Worm (Caenorhabditis elegans) whole organism, young adult: ENCODE data around the gene exl-1.
A peak's percentile ranks its signal among the peaks of the same experiment; 100 is the strongest.

Source experiments
- B0035.1 ChIP-seq: sonication (generic microtip); optimal IDR thresholded peaks from 2 replicates; lab custom pipeline; 2016; ENCODE audit warnings: missing genetic modification characterization, mild to moderate bottlenecking, missing compliant biosample characterization, missing genotype, missing genetic modification reagents
- B0261.1 ChIP-seq: sonication (generic microtip); optimal IDR thresholded peaks from 2 replicates; lab custom pipeline; 2016; ENCODE audit warnings: mild to moderate bottlenecking, missing genetic modification characterization, moderate library complexity, missing compliant biosample characterization
- B0336.3 ChIP-seq: fragments of 200-800 bp; sonication (Bioruptor generic); IDR thresholded peaks from 2 replicates; pipeline ENCODE4 v1.3.6; 2022; ENCODE audit warnings: missing genetic modification characterization, missing compliant biosample characterization
- D2030.7 ChIP-seq: fragments of 200-800 bp; sonication (Bioruptor generic); IDR thresholded peaks from 2 replicates; pipeline ENCODE4 v1.3.6; 2022; ENCODE audit warnings: missing genetic modification reagents, missing genetic modification characterization, missing compliant biosample characterization
- F33H1.4 ChIP-seq: fragments of 200-800 bp; sonication (Bioruptor generic); IDR thresholded peaks from 2 replicates; pipeline ENCODE4 v1.3.6; 2022; ENCODE audit warnings: missing genetic modification reagents, missing genetic modification characterization, missing compliant biosample characterization
- F37B4.10 ChIP-seq: fragments of 200-800 bp; sonication (Bioruptor generic); IDR thresholded peaks from 2 replicates; pipeline ENCODE4 v1.3.6; 2022; ENCODE audit warnings: missing genetic modification characterization, missing compliant biosample characterization
- F39B2.1 ChIP-seq: fragments of 200-800 bp; sonication (Bioruptor generic); IDR thresholded peaks from 2 replicates; pipeline ENCODE4 v1.3.6; 2022; ENCODE audit warnings: missing genetic modification reagents, missing genetic modification characterization, missing compliant biosample characterization
- F57A8.1 ChIP-seq: fragments of 200-800 bp; sonication (Bioruptor generic); optimal IDR thresholded peaks from 2 replicates; lab custom pipeline; 2018; ENCODE audit warnings: mild to moderate bottlenecking, missing genetic modification characterization, moderate library complexity, missing compliant biosample characterization
- Y53F4B.3 ChIP-seq: fragments of 200-800 bp; sonication (Bioruptor generic); IDR thresholded peaks from 2 replicates; pipeline ENCODE4 v1.3.6; 2022; ENCODE audit warnings: missing genetic modification reagents, missing genetic modification characterization, missing compliant biosample characterization
- Y53G8AR.9 ChIP-seq: fragments of 200-800 bp; sonication (Bioruptor generic); conservative IDR thresholded peaks from 2 replicates; pipeline ENCODE4 v1.3.6; 2022; ENCODE audit warnings: missing genetic modification reagents, missing genetic modification characterization, missing compliant biosample characterization
- Y79H2A.3 ChIP-seq: fragments of 200-800 bp; sonication (Bioruptor generic); conservative IDR thresholded peaks from 2 replicates; pipeline ENCODE4 v1.3.6; 2022; ENCODE audit warnings: missing genetic modification reagents, missing genetic modification characterization, missing compliant biosample characterization
- ZK185.1 ChIP-seq: sonication (generic microtip); optimal IDR thresholded peaks from 2 replicates; lab custom pipeline; 2016; ENCODE audit warnings: mild to moderate bottlenecking, missing genetic modification characterization, missing compliant biosample characterization; ENCODE audit not compliant: poor library complexity, severe bottlenecking
- ama-1 ChIP-seq, 3 experiments: fragments of 150-350 bp in 1 of 3; sonication (generic microtip) in 2 of 3; optimal IDR thresholded peaks; 2 replicates each; lab custom pipeline; 2014 to 2018; ENCODE audit warnings: missing biosample characterization in 2 of 3, missing genetic modification characterization in 2 of 3, missing genetic modification reagents in 2 of 3
- aptf-2 ChIP-seq: fragments of 200-800 bp; sonication (Bioruptor generic); conservative IDR thresholded peaks from 2 replicates; pipeline ENCODE4 v1.3.6; 2022; ENCODE audit warnings: missing genetic modification reagents, missing genetic modification characterization, missing compliant biosample characterization
- aptf-3 ChIP-seq: fragments of 200-800 bp; sonication (Bioruptor generic); IDR thresholded peaks from 2 replicates; pipeline ENCODE4 v1.3.6; 2022; ENCODE audit warnings: missing genetic modification characterization, missing compliant biosample characterization
- atf-7 ChIP-seq: sonication (generic microtip); optimal IDR thresholded peaks from 2 replicates; lab custom pipeline; 2017; ENCODE audit warnings: mild to moderate bottlenecking, missing genetic modification characterization, missing compliant biosample characterization
- attf-5 ChIP-seq: fragments of 200-800 bp; sonication (Bioruptor generic); optimal IDR thresholded peaks from 2 replicates; lab custom pipeline; 2018; ENCODE audit warnings: mild to moderate bottlenecking, missing genetic modification characterization, missing compliant biosample characterization
- attf-6 ChIP-seq: fragments of 200-800 bp; sonication (Bioruptor generic); IDR thresholded peaks from 2 replicates; pipeline ENCODE4 v1.3.6; 2022; ENCODE audit warnings: missing genetic modification reagents, missing genetic modification characterization, missing compliant biosample characterization
- bed-1 ChIP-seq: fragments of 200-800 bp; sonication (Bioruptor generic); IDR thresholded peaks from 2 replicates; pipeline ENCODE4 v1.3.6; 2022; ENCODE audit warnings: missing genetic modification reagents, missing genetic modification characterization, missing compliant biosample characterization
- bed-2 ChIP-seq: fragments of 200-800 bp; sonication (Bioruptor generic); IDR thresholded peaks from 2 replicates; pipeline ENCODE4 v1.3.6; 2022; ENCODE audit warnings: missing genetic modification reagents, missing genetic modification characterization, missing compliant biosample characterization
- die-1 ChIP-seq: sonication (generic microtip); optimal IDR thresholded peaks from 2 replicates; lab custom pipeline; 2016; ENCODE audit warnings: missing genotype, mild to moderate bottlenecking, missing genetic modification characterization, missing compliant biosample characterization
- dox-1 ChIP-seq: fragments of 200-800 bp; sonication (Bioruptor generic); IDR thresholded peaks from 2 replicates; pipeline ENCODE4 v1.3.6; 2022; ENCODE audit warnings: missing genetic modification reagents, missing genetic modification characterization, missing compliant biosample characterization
- dpl-1 ChIP-seq: fragments of 150-350 bp; optimal IDR thresholded peaks from 2 replicates; lab custom pipeline; 2014; ENCODE audit warnings: missing biosample characterization, missing genetic modification reagents, missing genetic modification characterization
- egl-44 ChIP-seq: fragments of 200-800 bp; sonication (Bioruptor generic); IDR thresholded peaks from 2 replicates; pipeline ENCODE4 v1.3.6; 2022; ENCODE audit warnings: missing genetic modification reagents, missing genetic modification characterization, missing compliant biosample characterization
- ets-4 ChIP-seq: fragments of 200-800 bp; sonication (Bioruptor generic); optimal IDR thresholded peaks from 2 replicates; lab custom pipeline; 2018; ENCODE audit warnings: mild to moderate bottlenecking, missing genetic modification characterization, missing compliant biosample characterization
- gei-17 ChIP-seq: fragments of 200-800 bp; sonication (Bioruptor generic); optimal IDR thresholded peaks from 2 replicates; lab custom pipeline; 2018; ENCODE audit warnings: mild to moderate bottlenecking, missing genetic modification characterization, missing compliant biosample characterization
- hlh-12 ChIP-seq: sonication (generic microtip); optimal IDR thresholded peaks from 2 replicates; lab custom pipeline; 2016; ENCODE audit warnings: missing genetic modification characterization, missing compliant biosample characterization
- lag-1 ChIP-seq: fragments of 200-800 bp; sonication (Bioruptor generic); IDR thresholded peaks from 2 replicates; pipeline ENCODE4 v1.3.6; 2022; ENCODE audit warnings: missing genetic modification reagents, missing genetic modification characterization, missing compliant biosample characterization
- let-607 ChIP-seq, 2 experiments: fragments of 200-800 bp in 1 of 2; sonication (Bioruptor generic) in 1 of 2; sonication (generic microtip) in 1 of 2; optimal IDR thresholded peaks; 2 replicates each; lab custom pipeline; 2016 to 2018; ENCODE audit warnings: mild to moderate bottlenecking in 2 of 2, missing compliant biosample characterization in 2 of 2, missing genetic modification characterization in 2 of 2, moderate library complexity in 2 of 2, missing genotype in 1 of 2
- lin-54 ChIP-seq: fragments of 200-800 bp; sonication (Bioruptor generic); optimal IDR thresholded peaks from 2 replicates; lab custom pipeline; 2018; ENCODE audit warnings: mild to moderate bottlenecking, missing genetic modification characterization, missing compliant biosample characterization
- lsl-1 ChIP-seq: fragments of 200-800 bp; sonication (Bioruptor generic); optimal IDR thresholded peaks from 2 replicates; lab custom pipeline; 2018; ENCODE audit warnings: mild to moderate bottlenecking, missing genetic modification characterization, moderate library complexity, missing compliant biosample characterization
- madf-6 ChIP-seq: fragments of 200-800 bp; sonication (Bioruptor generic); IDR thresholded peaks from 2 replicates; pipeline ENCODE4 v1.3.6; 2022; ENCODE audit warnings: missing genetic modification reagents, missing genetic modification characterization, missing compliant biosample characterization
- mcd-1 ChIP-seq: fragments of 200-800 bp; sonication (Bioruptor generic); IDR thresholded peaks from 2 replicates; pipeline ENCODE4 v1.3.6; 2022; ENCODE audit warnings: missing genetic modification reagents, missing genetic modification characterization, missing compliant biosample characterization
- repo-1 ChIP-seq: sonication (generic microtip); optimal IDR thresholded peaks from 2 replicates; lab custom pipeline; 2017; ENCODE audit warnings: mild to moderate bottlenecking, missing genetic modification characterization, missing compliant biosample characterization
- tbx-9 ChIP-seq: sonication (generic microtip); optimal IDR thresholded peaks from 2 replicates; lab custom pipeline; 2016; ENCODE audit warnings: borderline replicate concordance, missing genetic modification characterization, inconsistent platforms, missing compliant biosample characterization
- unc-130 ChIP-seq: sonication (generic microtip); optimal IDR thresholded peaks from 2 replicates; lab custom pipeline; 2016; ENCODE audit warnings: missing genetic modification reagents, missing genetic modification characterization, missing compliant biosample characterization
- ztf-18 ChIP-seq: sonication (generic microtip); optimal IDR thresholded peaks from 2 replicates; lab custom pipeline; 2016; ENCODE audit warnings: missing genotype, mild to moderate bottlenecking, missing genetic modification characterization, missing compliant biosample characterization
- ztf-6 ChIP-seq: fragments of 200-800 bp; sonication (Bioruptor generic); IDR thresholded peaks from 2 replicates; pipeline ENCODE4 v1.3.6; 2022; ENCODE audit warnings: missing genetic modification reagents, missing genetic modification characterization, missing compliant biosample characterization

The exl-1 gene

DNA sequence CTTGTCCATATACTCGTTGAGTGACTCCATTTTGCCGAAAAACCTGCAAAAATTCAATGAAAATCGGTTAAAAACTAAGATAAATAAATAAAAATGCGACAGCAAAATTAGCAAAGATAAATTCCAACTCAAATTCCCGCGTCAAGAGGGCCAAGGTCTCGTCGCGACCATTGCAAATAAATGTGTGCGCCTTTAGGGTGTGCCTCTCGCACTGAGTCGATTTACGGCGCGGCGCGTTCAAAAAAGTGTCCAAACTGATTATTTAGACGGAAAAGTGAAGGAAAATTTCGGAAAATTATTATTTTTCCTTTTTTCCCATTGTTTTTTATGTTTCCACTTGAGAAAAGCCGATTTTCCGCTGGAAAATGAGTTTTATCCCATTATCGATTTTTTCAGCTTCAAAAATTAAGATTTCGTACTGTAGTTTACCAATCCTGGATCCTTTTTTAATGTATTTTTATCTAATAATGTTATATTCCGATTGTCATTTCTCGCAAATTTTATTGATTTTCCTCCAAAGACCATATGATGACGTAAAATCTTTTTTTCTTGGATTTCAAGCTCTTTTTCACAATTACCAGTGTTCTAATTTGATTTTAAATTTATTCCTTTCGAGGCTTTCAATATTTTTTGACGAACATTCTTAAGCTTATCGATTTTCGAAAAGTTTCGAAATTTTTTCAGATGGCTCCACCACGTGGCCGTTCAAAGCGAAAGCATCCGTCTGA is 23.1 kb downstream of the exl-1 start, which contains the start of the genes kbp-3 and nurf-1 (continued):
- TF ChIP-seq aptf-3 (GFP tag; lab: Robert Waterston, UW) (no peak), F37B4.10 (GFP tag; lab: Robert Waterston, UW) (no peak), gei-17 (GFP tag; lab: Kevin White, UChicago) (no peak), repo-1 (no peak), F33H1.4 (GFP tag; lab: Robert Waterston, UW) (peak; percentile 85), lsl-1 (peak; percentile 64), aptf-2 (GFP tag; lab: Robert Waterston, UW) (no peak), attf-6 (GFP tag; lab: Robert Waterston, UW) (no peak), attf-5 (GFP tag; lab: Kevin White, UChicago) (peak; percentile 80), ets-4 (GFP tag; lab: Kevin White, UChicago) (no peak), Y79H2A.3 (GFP tag; lab: Robert Waterston, UW) (no peak), B0035.1 (tag; lab: Kevin White, UChicago) (no peak), madf-6 (GFP tag; lab: Robert Waterston, UW) (peak; percentile 70), ztf-18 (peak; percentile 8), ama-1 (optimal IDR thresholded peaks at IDR 0.05; lab: Kevin White, UChicago) (no peak), ama-1 (GFP tag; optimal IDR thresholded peaks at IDR 0.05; lab: Kevin White, UChicago) (no peak), atf-7 (tag; lab: Kevin White, UChicago) (no peak), Y53G8AR.9 (GFP tag; lab: Robert Waterston, UW) (no peak), D2030.7 (GFP tag; lab: Robert Waterston, UW) (peak; percentile 34; the same call in 1 of the 2 replicates), unc-130 (GFP tag; lab: Kevin White, UChicago) (no peak), Y53F4B.3 (GFP tag; lab: Robert Waterston, UW) (no peak), lin-54 (GFP tag; lab: Kevin White, UChicago) (peak; percentile 79), ZK185.1 (tag; lab: Kevin White, UChicago) (no peak), ztf-6 (GFP tag; lab: Robert Waterston, UW) (no peak), die-1 (tag; lab: Kevin White, UChicago) (no peak), B0261.1 (tag; lab: Kevin White, UChicago) (no peak), B0336.3 (GFP tag; lab: Robert Waterston, UW) (no peak), let-607 (tag; optimal IDR thresholded peaks at IDR 0.05; lab: Kevin White, UChicago) (no peak), egl-44 (GFP tag; lab: Robert Waterston, UW) (no peak), F39B2.1 (GFP tag; lab: Robert Waterston, UW) (no peak), dpl-1 (GFP tag; lab: Kevin White, UChicago) (peak; percentile 69), hlh-12 (tag; lab: Kevin White, UChicago) (no peak), bed-1 (GFP tag; lab: Robert Waterston, UW) (no peak), F57A8.1 (GFP tag; lab: Kevin White, UChicago) (no peak), dox-1 (GFP tag; lab: Robert Waterston, UW) (peak; percentile 78), tbx-9 (tag; lab: Kevin White, UChicago) (no peak), bed-2 (GFP tag; lab: Robert Waterston, UW) (no peak), mcd-1 (peak; percentile 61), lag-1 (GFP tag; lab: Robert Waterston, UW) (no peak)
- TF ChIP-seq, all 124 proteins: peak for 16
